Worm (Caenorhabditis elegans) whole organism, late embryonic: ENCODE results near the gene R11E3.19.
"Not testable (repeated sequence)": the region's sequence is repeated elsewhere in the genome, so short reads cannot be mapped to it uniquely, and the experiment has no call there.

Experiments used
- C08G9.2 ChIP-seq: sonication (generic microtip); optimal IDR thresholded peaks from 2 replicates; lab custom pipeline; 2016; ENCODE audit warnings: mild to moderate bottlenecking, missing genetic modification characterization, moderate library complexity, missing compliant biosample characterization
- F13H6.1 ChIP-seq: sonication (generic microtip); optimal IDR thresholded peaks from 2 replicates; lab custom pipeline; 2016; ENCODE audit warnings: missing genetic modification characterization, missing compliant biosample characterization
- ceh-14 ChIP-seq: sonication (generic microtip); optimal IDR thresholded peaks from 2 replicates; lab custom pipeline; 2016; ENCODE audit warnings: missing genotype, missing genetic modification characterization, missing compliant biosample characterization
- ceh-18 ChIP-seq: sonication (generic microtip); optimal IDR thresholded peaks from 2 replicates; lab custom pipeline; 2016; ENCODE audit warnings: missing genetic modification characterization, missing compliant biosample characterization
- ceh-2 ChIP-seq: sonication (generic microtip); optimal IDR thresholded peaks from 2 replicates; lab custom pipeline; 2016; ENCODE audit warnings: missing genotype, missing genetic modification characterization, missing compliant biosample characterization
- ceh-31 ChIP-seq: sonication (generic microtip); optimal IDR thresholded peaks from 2 replicates; lab custom pipeline; 2016; ENCODE audit warnings: missing genetic modification characterization, missing compliant biosample characterization
- ceh-34 ChIP-seq: sonication (generic microtip); optimal IDR thresholded peaks from 2 replicates; lab custom pipeline; 2016; ENCODE audit warnings: mild to moderate bottlenecking, missing genetic modification characterization, missing compliant biosample characterization
- ceh-45 ChIP-seq: fragments of 200-800 bp; sonication (Bioruptor generic); IDR thresholded peaks from 2 replicates; pipeline ENCODE4 v1.3.6; 2022; ENCODE audit warnings: missing genetic modification reagents, missing genetic modification characterization, missing compliant biosample characterization
- elt-2 ChIP-seq: sonication (generic microtip); optimal IDR thresholded peaks from 2 replicates; lab custom pipeline; 2016; ENCODE audit warnings: missing genetic modification reagents, missing genetic modification characterization, missing compliant biosample characterization
- ets-4 ChIP-seq: sonication (generic microtip); optimal IDR thresholded peaks from 2 replicates; lab custom pipeline; 2016; ENCODE audit warnings: missing genetic modification characterization, missing compliant biosample characterization
- hlh-8 ChIP-seq: sonication (generic microtip); optimal IDR thresholded peaks from 2 replicates; lab custom pipeline; 2016; ENCODE audit warnings: missing genotype, missing genetic modification characterization, missing compliant biosample characterization
- madf-2 ChIP-seq: sonication (generic microtip); optimal IDR thresholded peaks from 2 replicates; lab custom pipeline; 2017; ENCODE audit warnings: missing genetic modification characterization, missing compliant biosample characterization
- nfya-1 ChIP-seq: sonication (generic microtip); optimal IDR thresholded peaks from 2 replicates; lab custom pipeline; 2017; ENCODE audit warnings: missing genetic modification characterization, mild to moderate bottlenecking, missing compliant biosample characterization, antibody characterized with exemption, moderate library complexity
- ref-2 ChIP-seq: sonication (generic microtip); optimal IDR thresholded peaks from 2 replicates; lab custom pipeline; 2016; ENCODE audit warnings: missing genetic modification characterization, missing compliant biosample characterization
- sox-2 ChIP-seq: fragments of 200-800 bp; sonication (Bioruptor generic); IDR thresholded peaks from 2 replicates; pipeline ENCODE4 v1.3.6; 2022; ENCODE audit warnings: missing genetic modification reagents, missing genetic modification characterization, missing compliant biosample characterization
- tbx-2 ChIP-seq: sonication (generic microtip); optimal IDR thresholded peaks from 2 replicates; lab custom pipeline; 2016; ENCODE audit warnings: missing genetic modification characterization, missing compliant biosample characterization
- tbx-7 ChIP-seq: sonication (generic microtip); optimal IDR thresholded peaks from 2 replicates; lab custom pipeline; 2016; ENCODE audit warnings: missing genotype, missing genetic modification characterization, missing compliant biosample characterization
- unc-3 ChIP-seq, 2 experiments: fragments of 200-800 bp in 1 of 2; sonication (Bioruptor generic) in 1 of 2; sonication (generic microtip) in 1 of 2; conservative IDR thresholded peaks in 1 of 2; optimal IDR thresholded peaks in 1 of 2; 2 replicates each; pipeline versions ENCODE4 v1.3.6 to Lab custom; 2016 to 2022; ENCODE audit warnings: missing compliant biosample characterization in 2 of 2, missing genetic modification characterization in 2 of 2, missing genetic modification reagents in 1 of 2
- unc-42 ChIP-seq: sonication (generic microtip); optimal IDR thresholded peaks from 2 replicates; lab custom pipeline; 2016; ENCODE audit warnings: missing genotype, missing genetic modification characterization, missing compliant biosample characterization
- unc-86 ChIP-seq: sonication (generic microtip); optimal IDR thresholded peaks from 2 replicates; lab custom pipeline; 2016; ENCODE audit warnings: missing genetic modification characterization, missing compliant biosample characterization

The R11E3.19 gene

DNA sequence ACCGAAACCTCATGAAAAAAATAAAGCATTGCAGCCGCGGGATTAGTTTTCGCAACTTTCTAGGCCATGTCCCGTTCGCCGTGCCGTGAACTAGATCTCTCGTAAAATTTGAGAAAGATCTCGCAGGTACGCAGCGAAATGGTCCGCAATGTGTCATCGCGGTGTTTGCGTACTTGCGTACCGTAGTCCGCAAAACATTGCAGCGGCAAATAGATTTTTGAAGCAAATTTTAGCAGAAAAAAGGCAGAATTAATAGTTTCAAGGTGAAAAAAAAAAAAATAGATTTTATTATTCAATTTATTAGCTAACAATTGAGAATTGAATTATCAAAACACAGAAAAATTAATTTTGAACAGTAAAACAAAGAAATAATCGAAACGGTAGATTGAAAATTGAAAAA is 48.0 kb downstream of the R11E3.19 start:
- TF ChIP-seq ceh-14, result peak; percentile 87
- peak; percentile 65 for TF ChIP-seq tbx-2
- peak; percentile 13; the same call in 1 of the 2 replicates for TF ChIP-seq sox-2 (GFP tag; lab: Robert Waterston, UW)
- TF ChIP-seq ceh-31 (tag; lab: Kevin White, UChicago), result peak; percentile 79
- peak; percentile 47 for TF ChIP-seq ceh-2 (tag; lab: Kevin White, UChicago)
- TF ChIP-seq unc-3 (GFP tag; conservative IDR thresholded peaks at IDR 0.05; lab: Robert Waterston, UW), result 0 out of 2 replicates have a peak, but pooled peaks have one; percentile 36
- TF ChIP-seq unc-3 (tag; optimal IDR thresholded peaks at IDR 0.05; lab: Kevin White, UChicago), result peak; percentile 13
- peak; percentile 58 for TF ChIP-seq unc-42 (tag; lab: Kevin White, UChicago)
- peak; percentile 83 for TF ChIP-seq ref-2 (tag; lab: Kevin White, UChicago)
- peak; percentile 46 for TF ChIP-seq unc-86 (tag; lab: Kevin White, UChicago)
- peak; percentile 28 for TF ChIP-seq F13H6.1
- peak; percentile 21 for TF ChIP-seq ets-4 (tag; lab: Kevin White, UChicago)
- peak; percentile 24 for TF ChIP-seq madf-2 (tag; lab: Kevin White, UChicago)
- peak; percentile 60 for TF ChIP-seq nfya-1 (tag; lab: Kevin White, UChicago)
- peak; percentile 55 for TF ChIP-seq C08G9.2
- TF ChIP-seq elt-2 (tag; lab: Kevin White, UChicago), result peak; percentile 37
- TF ChIP-seq ceh-34 (tag; lab: Kevin White, UChicago), result peak; percentile 85
- TF ChIP-seq ceh-45 (GFP tag; lab: Robert Waterston, UW), result 0 out of 2 replicates have a peak, but pooled peaks have one; percentile 56
- peak; percentile 64 for TF ChIP-seq ceh-18 (tag; lab: Kevin White, UChicago)

- TF ChIP-seq unc-42 (tag; lab: Kevin White, UChicago) (peak; percentile 63), hlh-8 (tag; lab: Kevin White, UChicago) (peak; percentile 40), ceh-34 (tag; lab: Kevin White, UChicago) (peak; percentile 88), ref-2 (tag; lab: Kevin White, UChicago) (peak; percentile 96), tbx-2 (peak; percentile 52), ceh-31 (tag; lab: Kevin White, UChicago) (peak; percentile 75), ceh-14 (peak; percentile 73), elt-2 (tag; lab: Kevin White, UChicago) (peak; percentile 23), tbx-7 (tag; lab: Kevin White, UChicago) (peak; percentile 32), ceh-18 (tag; lab: Kevin White, UChicago) (peak; percentile 59), nfya-1 (tag; lab: Kevin White, UChicago) (peak; percentile 47), unc-3 (tag; optimal IDR thresholded peaks at IDR 0.05; lab: Kevin White, UChicago) (peak; percentile 46), unc-86 (tag; lab: Kevin White, UChicago) (peak; percentile 27), ceh-45 (GFP tag; lab: Robert Waterston, UW) (peak; percentile 43; the same call in 1 of the 2 replicates), ets-4 (tag; lab: Kevin White, UChicago) (peak; percentile 28), C08G9.2 (peak; percentile 2), sox-2 (GFP tag; lab: Robert Waterston, UW) (peak; percentile 36; the same call in 1 of the 2 replicates)
- not testable (repeated sequence) for TF ChIP-seq unc-3 (GFP tag; conservative IDR thresholded peaks at IDR 0.05; lab: Robert Waterston, UW)
These were observed 50.4 kb downstream of the R11E3.19 start for ce11 chrIV:4725478-4725920.
